Worm (Caenorhabditis elegans) whole organism, L3 larva: ENCODE measurements around the gene F14D7.12.

ENCODE experiments used
- R02D3.7 ChIP-seq: fragments of 150-350 bp; optimal IDR thresholded peaks from 2 replicates; lab custom pipeline; 2014; ENCODE audit warnings: missing biosample characterization, missing genetic modification characterization
- ZK546.5 ChIP-seq: sonication (generic microtip); optimal IDR thresholded peaks from 2 replicates; lab custom pipeline; 2017; ENCODE audit warnings: missing biosample characterization, missing genetic modification characterization
- aly-2 ChIP-seq: fragments of 150-350 bp; optimal IDR thresholded peaks from 2 replicates; lab custom pipeline; 2014; ENCODE audit warnings: missing biosample characterization, missing genetic modification characterization
- ceh-16 ChIP-seq: sonication (generic microtip); optimal IDR thresholded peaks from 2 replicates; lab custom pipeline; 2017; ENCODE audit warnings: missing biosample characterization, missing genetic modification characterization
- ceh-82 ChIP-seq: fragments of 150-350 bp; optimal IDR thresholded peaks from 2 replicates; lab custom pipeline; 2014; ENCODE audit warnings: missing biosample characterization, missing genetic modification characterization
- ceh-9 ChIP-seq: sonication (generic microtip); optimal IDR thresholded peaks from 2 replicates; lab custom pipeline; 2018; ENCODE audit warnings: missing biosample characterization, missing genetic modification characterization
- daf-12 ChIP-seq: fragments of 150-350 bp; optimal IDR thresholded peaks from 2 replicates; lab custom pipeline; 2014; ENCODE audit warnings: missing biosample characterization, missing genetic modification reagents, missing genetic modification characterization
- egl-27 ChIP-seq: sonication (generic microtip); optimal IDR thresholded peaks from 4 replicates; lab custom pipeline; 2017; ENCODE audit warnings: missing biosample characterization, missing genetic modification reagents, missing genetic modification characterization
- egl-5 ChIP-seq: fragments of 150-350 bp; optimal IDR thresholded peaks from 2 replicates; lab custom pipeline; 2017; ENCODE audit warnings: missing biosample characterization, missing genetic modification reagents, missing genetic modification characterization, inconsistent platforms
- elt-1 ChIP-seq: fragments of 150-350 bp; optimal IDR thresholded peaks from 2 replicates; lab custom pipeline; 2014; ENCODE audit warnings: missing biosample characterization, missing genetic modification characterization
- elt-2 ChIP-seq: sonication (generic microtip); optimal IDR thresholded peaks from 2 replicates; lab custom pipeline; 2016; ENCODE audit warnings: missing genetic modification reagents, mild to moderate bottlenecking, missing genetic modification characterization, missing compliant biosample characterization
- elt-3 ChIP-seq, 3 experiments: fragments of 150-350 bp in 1 of 3; sonication (generic microtip) in 2 of 3; optimal IDR thresholded peaks; 2 replicates in 2 of 3; 4 replicates in 1 of 3; lab custom pipeline; 2014 to 2017; ENCODE audit warnings: missing biosample characterization in 3 of 3, missing genetic modification characterization in 3 of 3
- eor-1 ChIP-seq, 2 experiments: fragments of 150-350 bp; optimal IDR thresholded peaks; 2 replicates each; lab custom pipeline; 2014 to 2018; ENCODE audit warnings: missing biosample characterization in 2 of 2, missing genetic modification characterization in 2 of 2
- fkh-10 ChIP-seq: sonication (generic microtip); optimal IDR thresholded peaks from 2 replicates; lab custom pipeline; 2017; ENCODE audit warnings: missing biosample characterization, missing genetic modification reagents, missing genetic modification characterization
- fkh-2 ChIP-seq: fragments of 150-350 bp; optimal IDR thresholded peaks from 2 replicates; lab custom pipeline; 2014; ENCODE audit warnings: missing biosample characterization, missing genetic modification reagents, missing genetic modification characterization
- fos-1 ChIP-seq: fragments of 150-350 bp; optimal IDR thresholded peaks from 2 replicates; lab custom pipeline; 2014; ENCODE audit warnings: missing biosample characterization, missing genetic modification characterization
- hmg-11 ChIP-seq: sonication (generic microtip); optimal IDR thresholded peaks from 2 replicates; lab custom pipeline; 2016; ENCODE audit warnings: missing genetic modification characterization, missing compliant biosample characterization
- jun-1 ChIP-seq: fragments of 150-350 bp; optimal IDR thresholded peaks from 2 replicates; lab custom pipeline; 2014; ENCODE audit warnings: missing biosample characterization, missing genetic modification reagents, missing genetic modification characterization
- lin-15B ChIP-seq: fragments of 150-350 bp; optimal IDR thresholded peaks from 2 replicates; lab custom pipeline; 2014; ENCODE audit warnings: missing biosample characterization, missing genetic modification characterization
- lin-39 ChIP-seq: fragments of 150-350 bp; optimal IDR thresholded peaks from 2 replicates; lab custom pipeline; 2018; ENCODE audit warnings: missing biosample characterization, missing genetic modification reagents, missing genetic modification characterization
- lsy-12 ChIP-seq: sonication (generic microtip); optimal IDR thresholded peaks from 2 replicates; lab custom pipeline; 2016; ENCODE audit warnings: mild to moderate bottlenecking, missing genetic modification characterization, missing compliant biosample characterization
- mdl-1 ChIP-seq: fragments of 150-350 bp; optimal IDR thresholded peaks from 2 replicates; lab custom pipeline; 2014; ENCODE audit warnings: missing biosample characterization, missing genetic modification characterization
- nhr-11 ChIP-seq: fragments of 150-350 bp; optimal IDR thresholded peaks from 2 replicates; lab custom pipeline; 2014; ENCODE audit warnings: missing biosample characterization, missing genetic modification characterization
- nhr-23 ChIP-seq: fragments of 150-350 bp; optimal IDR thresholded peaks from 2 replicates; lab custom pipeline; 2014; ENCODE audit warnings: missing biosample characterization, missing genetic modification reagents, missing genetic modification characterization
- nhr-237 ChIP-seq: fragments of 150-350 bp; optimal IDR thresholded peaks from 2 replicates; lab custom pipeline; 2014; ENCODE audit warnings: missing biosample characterization, missing genetic modification characterization
- nhr-43 ChIP-seq: sonication (generic microtip); optimal IDR thresholded peaks from 2 replicates; lab custom pipeline; 2016; ENCODE audit warnings: mild to moderate bottlenecking, missing genetic modification characterization, missing compliant biosample characterization; ENCODE audit not compliant: poor library complexity, severe bottlenecking
- nhr-67 ChIP-seq: fragments of 150-350 bp; optimal IDR thresholded peaks from 2 replicates; lab custom pipeline; 2014; ENCODE audit warnings: missing biosample characterization, missing genetic modification characterization
- nhr-77 ChIP-seq: fragments of 150-350 bp; optimal IDR thresholded peaks from 2 replicates; lab custom pipeline; 2014; ENCODE audit warnings: missing biosample characterization, missing genetic modification characterization
- pha-4 ChIP-seq: fragments of 150-350 bp; optimal IDR thresholded peaks from 2 replicates; lab custom pipeline; 2014; ENCODE audit warnings: missing biosample characterization, missing genetic modification reagents, missing genetic modification characterization
- pqm-1 ChIP-seq: fragments of 150-350 bp; optimal IDR thresholded peaks from 2 replicates; lab custom pipeline; 2017; ENCODE audit warnings: missing biosample characterization, missing genetic modification characterization, inconsistent platforms
- skn-1 ChIP-seq: fragments of 150-350 bp; optimal IDR thresholded peaks from 2 replicates; lab custom pipeline; 2014; ENCODE audit warnings: missing biosample characterization, missing genetic modification characterization
- tbx-2 ChIP-seq: sonication (generic microtip); optimal IDR thresholded peaks from 2 replicates; lab custom pipeline; 2016; ENCODE audit warnings: mild to moderate bottlenecking, missing genetic modification characterization, missing compliant biosample characterization
- unc-39 ChIP-seq: sonication (generic microtip); optimal IDR thresholded peaks from 4 replicates; lab custom pipeline; 2017; ENCODE audit warnings: missing biosample characterization, missing genetic modification characterization
- zag-1 ChIP-seq: fragments of 150-350 bp; optimal IDR thresholded peaks from 2 replicates; lab custom pipeline; 2014; ENCODE audit warnings: missing biosample characterization, missing genetic modification characterization
- ztf-11 ChIP-seq: fragments of 150-350 bp; optimal IDR thresholded peaks from 2 replicates; lab custom pipeline; 2014; ENCODE audit warnings: missing biosample characterization, missing genetic modification characterization
- ztf-4 ChIP-seq: fragments of 150-350 bp; optimal IDR thresholded peaks from 2 replicates; lab custom pipeline; 2014; ENCODE audit warnings: missing biosample characterization, missing genetic modification characterization

The F14D7.12 gene

DNA sequence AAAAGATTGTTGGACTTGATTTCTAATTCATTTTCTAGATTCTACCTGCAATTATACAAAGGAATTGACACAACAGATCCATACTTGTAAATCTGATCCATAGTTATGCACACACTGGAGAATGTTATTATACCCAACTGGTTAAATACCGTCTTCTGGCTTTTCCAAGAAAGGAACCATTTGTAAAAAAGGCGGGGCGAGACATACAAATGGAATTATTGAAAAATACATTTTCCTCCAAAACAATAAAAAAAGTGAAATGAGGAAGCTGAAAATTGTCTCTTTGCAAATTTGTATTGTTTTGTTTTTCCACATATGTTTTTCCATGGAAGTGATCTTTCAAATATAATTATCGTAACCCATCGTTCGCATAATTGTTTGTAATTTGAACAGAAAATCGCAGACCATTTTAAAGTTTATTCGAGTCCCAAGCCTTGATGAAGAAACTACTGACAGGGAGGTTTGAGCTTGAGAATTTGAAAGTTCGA, 17.5 kb upstream of the F14D7.12 start, which contains the start of the genes srt-74 and F40G12.9:
TSS of gene srt-74 (minus strand) at position 101 of the 488 bp plus-strand sequence.
TSS of gene F40G12.9 (plus strand) at position 438 of the 488 bp plus-strand sequence.
- TF ChIP-seq ztf-11, result no peak
- TF ChIP-seq nhr-43 (tag; lab: Kevin White, UChicago), result no peak
- no peak for TF ChIP-seq nhr-77
- TF ChIP-seq jun-1 (tag; lab: Kevin White, UChicago), result no peak
- no peak for TF ChIP-seq egl-5 (tag; lab: Kevin White, UChicago)
- TF ChIP-seq pha-4 (tag; lab: Kevin White, UChicago), result no peak
- no peak for TF ChIP-seq eor-1 (tag; optimal IDR thresholded peaks at IDR 0.05; lab: Kevin White, UChicago)
- TF ChIP-seq nhr-11 (tag; lab: Kevin White, UChicago), result no peak
- TF ChIP-seq nhr-23, result no peak
- no peak for TF ChIP-seq mdl-1
- no peak for TF ChIP-seq elt-2 (tag; lab: Kevin White, UChicago)
- TF ChIP-seq ZK546.5 (tag; lab: Kevin White, UChicago), result no peak

DNA sequence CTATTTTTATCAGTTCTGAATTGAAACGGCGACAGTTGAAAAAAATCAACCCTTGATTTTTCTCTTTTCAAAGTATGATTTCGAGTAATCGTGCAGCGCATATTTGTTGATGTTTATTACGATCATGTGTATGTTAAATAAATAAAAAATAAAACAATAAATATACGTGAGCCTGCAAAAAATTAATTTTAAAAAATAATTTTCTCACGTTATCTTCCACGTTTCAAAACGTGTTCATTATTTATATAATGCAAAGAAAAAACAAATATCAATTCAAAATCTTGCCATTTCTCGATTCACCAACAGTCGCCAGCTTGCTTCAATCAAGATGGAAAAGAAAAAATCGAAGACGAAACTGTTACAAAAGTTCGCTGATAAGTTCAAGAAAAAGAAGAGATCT, 16.6 kb upstream of the F14D7.12 start, which contains the start of gene F40G12.10:
TSS of gene F40G12.10 (plus strand) at position 301 of the 400 bp plus-strand sequence.
- no peak for TF ChIP-seq elt-3 (tag; optimal IDR thresholded peaks at IDR 0.05; lab: Kevin White, UChicago)
- no peak for TF ChIP-seq ztf-4 (tag; lab: Kevin White, UChicago)
- TF ChIP-seq aly-2, result no peak
- no peak for TF ChIP-seq fos-1 (tag; lab: Kevin White, UChicago)
- TF ChIP-seq eor-1 (tag; optimal IDR thresholded peaks at IDR 0.05; lab: Kevin White, UChicago), result no peak
- TF ChIP-seq daf-12 (tag; lab: Kevin White, UChicago), result no peak

DNA sequence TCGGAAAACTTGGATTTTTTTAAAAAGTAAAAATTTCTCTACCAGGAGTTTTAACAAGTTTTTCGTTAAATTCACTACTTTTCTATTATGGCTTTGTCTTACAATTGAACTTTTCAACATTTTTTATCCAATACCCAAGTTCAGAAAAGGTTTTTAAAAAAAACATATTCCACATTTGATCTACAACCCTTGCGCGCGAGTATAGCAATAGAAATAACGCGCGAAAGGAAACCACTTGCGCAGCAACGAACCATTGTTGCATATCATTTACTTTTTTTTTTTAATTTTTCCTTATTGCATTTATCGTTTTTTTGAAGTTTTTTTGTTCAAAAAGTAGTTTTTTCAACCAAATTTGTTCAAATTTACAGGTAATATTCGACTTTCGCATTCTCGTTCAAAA, 14.0 kb upstream of the F14D7.12 start, which contains the start of gene F40G12.11:
TSS of gene F40G12.11 (plus strand) at position 369 of the 400 bp plus-strand sequence.
- TF ChIP-seq fkh-2 (no peak), hmg-11 (tag; lab: Kevin White, UChicago) (no peak)
- TF ChIP-seq, all 47 proteins: peak for 0

DNA sequence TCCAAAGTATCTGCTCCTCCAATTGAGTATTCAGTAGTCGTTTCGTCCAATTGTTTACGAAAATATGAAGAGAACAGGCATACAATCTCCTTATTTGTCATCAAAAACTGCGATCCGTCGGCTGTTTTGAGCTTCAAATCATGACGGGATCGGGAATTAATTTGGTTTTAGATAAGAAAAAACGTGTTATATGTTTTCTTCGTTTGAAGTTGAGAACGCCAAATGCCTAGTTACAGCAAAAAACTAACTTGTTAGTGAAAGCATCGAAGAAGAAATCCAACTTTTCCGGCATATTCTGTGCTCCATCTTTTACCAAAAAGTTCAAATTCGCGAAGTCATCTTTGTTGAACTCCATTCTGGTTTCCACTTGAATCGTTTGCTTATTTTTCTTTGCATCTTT, 10.5 kb upstream of the F14D7.12 start, which contains the start of gene F14D7.1:
TSS of gene F14D7.1 (minus strand) at position 101 of the 400 bp plus-strand sequence.
- TF ChIP-seq aly-2, result no peak
- TF ChIP-seq nhr-77, result no peak
- TF ChIP-seq lin-39 (tag; lab: Kevin White, UChicago), result no peak
- TF ChIP-seq ceh-82 (tag; lab: Kevin White, UChicago), result no peak
- TF ChIP-seq ZK546.5 (tag; lab: Kevin White, UChicago), result no peak
- TF ChIP-seq nhr-43 (tag; lab: Kevin White, UChicago), result no peak
- no peak for TF ChIP-seq pqm-1 (tag; lab: Kevin White, UChicago)
- no peak for TF ChIP-seq fos-1 (tag; lab: Kevin White, UChicago)
- no peak for TF ChIP-seq nhr-67 (tag; lab: Kevin White, UChicago)
- no peak for TF ChIP-seq ceh-16
- no peak for TF ChIP-seq fkh-10 (GFP tag; lab: Kevin White, UChicago)
- TF ChIP-seq elt-3 (tag; optimal IDR thresholded peaks at IDR 0.05; lab: Kevin White, UChicago), result no peak
- no peak for TF ChIP-seq tbx-2
- TF ChIP-seq nhr-237 (tag; lab: Kevin White, UChicago), result no peak
- TF ChIP-seq elt-1 (tag; lab: Kevin White, UChicago), result no peak
- no peak for TF ChIP-seq egl-27 (tag; lab: Kevin White, UChicago)
- TF ChIP-seq lsy-12 (tag; lab: Kevin White, UChicago), result no peak
- no peak for TF ChIP-seq elt-2 (tag; lab: Kevin White, UChicago)
- TF ChIP-seq, all 47 proteins: peak for 0

DNA sequence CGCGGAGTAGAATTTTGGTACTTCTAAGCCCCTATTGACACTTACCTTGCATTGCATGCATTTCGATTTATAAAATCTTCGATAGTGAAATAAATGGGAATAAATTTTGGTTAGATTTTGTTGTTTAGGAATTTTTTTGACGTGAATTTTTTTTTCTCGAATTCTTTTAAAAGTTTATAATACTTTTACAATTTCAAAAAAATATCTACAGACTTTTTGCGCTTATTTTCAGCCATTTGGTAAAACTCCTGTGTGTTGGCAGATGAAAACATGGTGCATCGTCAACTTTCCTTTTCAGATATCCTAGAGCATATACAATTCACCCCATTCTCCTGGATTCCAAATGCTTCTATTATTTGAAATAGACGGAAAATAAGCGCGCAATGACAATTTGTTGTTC, 9.2 kb upstream of the F14D7.12 start, which contains the start of gene F14D7.18:
TSS of gene F14D7.18 (minus strand) at position 101 of the 400 bp plus-strand sequence.
- no peak for TF ChIP-seq daf-12 (tag; lab: Kevin White, UChicago)
- TF ChIP-seq jun-1 (tag; lab: Kevin White, UChicago), result no peak
- TF ChIP-seq elt-1 (tag; lab: Kevin White, UChicago), result no peak
- no peak for TF ChIP-seq ceh-9 (tag; lab: Kevin White, UChicago)
- TF ChIP-seq pqm-1 (tag; lab: Kevin White, UChicago), result no peak
- TF ChIP-seq lin-15B (tag; lab: Kevin White, UChicago), result no peak
- TF ChIP-seq elt-2 (tag; lab: Kevin White, UChicago), result no peak
- no peak for TF ChIP-seq nhr-11 (tag; lab: Kevin White, UChicago)
- TF ChIP-seq elt-3 (tag; optimal IDR thresholded peaks at IDR 0.05; lab: Kevin White, UChicago), result no peak
- no peak for TF ChIP-seq zag-1
- TF ChIP-seq nhr-43 (tag; lab: Kevin White, UChicago), result no peak
- no peak for TF ChIP-seq skn-1 (tag; lab: Kevin White, UChicago)
- TF ChIP-seq ztf-4 (tag; lab: Kevin White, UChicago), result no peak
- no peak for TF ChIP-seq nhr-237 (tag; lab: Kevin White, UChicago)
- no peak for TF ChIP-seq unc-39 (tag; lab: Kevin White, UChicago)
- TF ChIP-seq egl-5 (tag; lab: Kevin White, UChicago), result no peak
- no peak for TF ChIP-seq R02D3.7 (tag; lab: Kevin White, UChicago)
- TF ChIP-seq, all 47 proteins: peak for 0
